Worm (Caenorhabditis elegans): Measurements from ENCODE around the gene unc-105.

Gene unc-105

DNA sequence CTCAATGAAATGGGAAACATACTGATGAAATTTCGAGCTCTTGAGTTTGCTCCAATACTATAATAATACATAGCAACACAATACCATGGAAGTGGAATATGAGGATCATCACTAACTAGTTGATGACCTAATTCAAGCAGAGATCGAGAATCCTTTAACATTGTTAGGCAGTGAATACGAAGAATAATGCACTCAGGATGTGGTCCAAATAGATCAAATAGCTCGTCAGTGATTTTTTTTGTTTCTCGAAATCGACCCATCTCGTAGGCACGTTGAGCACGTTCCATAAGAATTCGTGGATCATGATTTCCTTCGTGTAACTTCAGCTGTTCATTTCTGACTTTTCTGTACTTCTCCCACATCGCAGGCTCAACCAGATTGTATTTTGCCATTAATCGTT, 44.7 kb downstream of the unc-105 start:
- TF ChIP-seq mes-4 (tag; optimal IDR thresholded peaks at IDR 0.05): no peak
- no peak for TF ChIP-seq Y95B8A.8 (GFP tag; IDR thresholded peaks at IDR 0.05)
- no peak for TF ChIP-seq sea-2 (GFP tag; IDR thresholded peaks at IDR 0.05)
- TF ChIP-seq xnd-1 (tag; optimal IDR thresholded peaks at IDR 0.05): no peak
- no peak for TF ChIP-seq lag-1 (GFP tag; IDR thresholded peaks at IDR 0.05)

DNA sequence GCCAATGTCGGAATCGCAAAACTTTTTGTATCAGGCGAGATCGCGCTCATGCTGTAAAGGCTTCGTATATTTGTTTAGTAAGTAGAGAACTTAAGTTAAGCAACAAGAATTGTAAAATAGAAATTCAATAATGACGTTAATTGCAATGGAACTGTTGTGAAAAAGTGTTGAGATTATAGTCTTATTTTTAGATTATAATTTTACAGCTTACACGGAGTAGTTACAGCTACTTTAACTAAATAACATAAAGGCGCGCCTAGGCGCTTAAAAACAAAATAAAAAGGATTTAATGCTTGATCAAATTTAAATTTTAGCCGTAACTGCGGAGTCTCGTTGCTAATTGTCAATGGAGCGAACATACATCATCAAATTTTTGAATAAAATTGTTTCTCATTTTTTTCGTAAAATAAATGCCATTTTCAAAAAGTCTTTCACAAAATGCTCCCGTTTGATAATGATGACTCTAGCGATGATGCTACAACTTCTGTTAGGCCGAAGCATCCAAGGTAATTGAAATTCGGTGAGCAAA, 45.9 kb downstream of the unc-105 start, which contains the start of the genes emb-27 and rrf-3:
TSS of gene emb-27 (minus strand) at position 51 of the 529 bp plus-strand sequence.
TSS of gene rrf-3 (plus strand) at position 346 of the 529 bp plus-strand sequence.
- TF ChIP-seq Y56A3A.18 (GFP tag; IDR thresholded peaks at IDR 0.05) (no peak), mxl-1 (tag; optimal IDR thresholded peaks at IDR 0.05) (no peak), efl-1 (GFP tag; optimal IDR thresholded peaks at IDR 0.05) (peak; percentile 83), ztf-22 (GFP tag; optimal IDR thresholded peaks at IDR 0.05) (no peak), let-607 (tag; optimal IDR thresholded peaks at IDR 0.05) (no peak), chd-7 (tag; optimal IDR thresholded peaks at IDR 0.05) (no peak), tbx-9 (tag; optimal IDR thresholded peaks at IDR 0.05; ENCODE audit: borderline replicate concordance) (no peak), F57A8.1 (GFP tag; optimal IDR thresholded peaks at IDR 0.05) (no peak), snpc-3.4 (tag; optimal IDR thresholded peaks at IDR 0.05) (no peak), hlh-12 (tag; optimal IDR thresholded peaks at IDR 0.05) (no peak), bed-1 (GFP tag; IDR thresholded peaks at IDR 0.05) (no peak), aptf-3 (GFP tag; IDR thresholded peaks at IDR 0.05) (no peak), atf-7 (tag; optimal IDR thresholded peaks at IDR 0.05) (no peak), hmg-20 (GFP tag; IDR thresholded peaks at IDR 0.05) (no peak), gei-17 (GFP tag; optimal IDR thresholded peaks at IDR 0.05) (no peak), F23B12.7 (tag; optimal IDR thresholded peaks at IDR 0.05; ENCODE audit: insufficient read depth) (no peak), madf-6 (GFP tag; IDR thresholded peaks at IDR 0.05) (peak; percentile 48), F22D6.2 (tag; optimal IDR thresholded peaks at IDR 0.05) (no peak), ceh-58 (GFP tag; IDR thresholded peaks at IDR 0.05) (no peak), mcd-1 (GFP tag; IDR thresholded peaks at IDR 0.05) (peak; percentile 76), ama-1 (optimal IDR thresholded peaks at IDR 0.05) (no peak), ama-1 (GFP tag; optimal IDR thresholded peaks at IDR 0.05) (no peak), ztf-18 (tag; optimal IDR thresholded peaks at IDR 0.05) (peak; percentile 12), Y79H2A.3 (GFP tag; conservative IDR thresholded peaks at IDR 0.05) (no peak), F52B5.7 (tag; optimal IDR thresholded peaks at IDR 0.05) (no peak), hrde-1 (tag; optimal IDR thresholded peaks at IDR 0.05; ENCODE audit: borderline replicate concordance) (no peak), nhr-120 (GFP tag; IDR thresholded peaks at IDR 0.05) (no peak), nfya-1 (tag; optimal IDR thresholded peaks at IDR 0.05; ENCODE audit: borderline replicate concordance, insufficient read depth) (no peak), dpl-1 (GFP tag; optimal IDR thresholded peaks at IDR 0.05) (peak; percentile 51), F57C9.4 (tag; optimal IDR thresholded peaks at IDR 0.05) (no peak), snpc-4 (GFP tag; optimal IDR thresholded peaks at IDR 0.05) (no peak), snpc-4 (tag; optimal IDR thresholded peaks at IDR 0.05) (no peak), lin-54 (GFP tag; optimal IDR thresholded peaks at IDR 0.05) (peak; percentile 51), unc-62 (GFP tag; optimal IDR thresholded peaks at IDR 0.05) (no peak), him-1 (tag; optimal IDR thresholded peaks at IDR 0.05) (no peak), tlf-1 (GFP tag; optimal IDR thresholded peaks at IDR 0.05) (no peak), snpc-1.3 (tag; optimal IDR thresholded peaks at IDR 0.05; ENCODE audit: insufficient read depth) (no peak), attf-3 (GFP tag; conservative IDR thresholded peaks at IDR 0.05) (peak; percentile 88), K12H6.12 (tag; optimal IDR thresholded peaks at IDR 0.05) (no peak), T26A5.8 (tag; optimal IDR thresholded peaks at IDR 0.05) (no peak), hsf-1 (GFP tag; IDR thresholded peaks at IDR 0.05) (no peak), unc-130 (GFP tag; optimal IDR thresholded peaks at IDR 0.05) (no peak), ceh-91 (GFP tag; IDR thresholded peaks at IDR 0.05) (no peak; the same call in 1 of the 2 replicates)

All from whole organism, young adult.